Worm (Caenorhabditis elegans): ENCODE measurements around the gene npr-8.

npr-8 gene

ce11 chrX:7420571-7420970 is 43.5 kb downstream of the npr-8 start, which contains the start of gene C10A4.9:
Gene C10A4.9 (plus strand): TSS chrX:7420871.
- no peak for TF ChIP-seq attf-5 (GFP tag; optimal IDR thresholded peaks at IDR 0.05)
- TF ChIP-seq ZK185.1 (tag; optimal IDR thresholded peaks at IDR 0.05; ENCODE audit: poor library complexity, severe bottlenecking): no peak
- TF ChIP-seq rpc-1 (optimal IDR thresholded peaks at IDR 0.05): no peak
- TF ChIP-seq rpc-1 (tag; optimal IDR thresholded peaks at IDR 0.05): no peak
- no peak for TF ChIP-seq snpc-1.1 (tag; optimal IDR thresholded peaks at IDR 0.05; ENCODE audit: insufficient read depth)
- TF ChIP-seq mel-28 (tag; optimal IDR thresholded peaks at IDR 0.05; ENCODE audit: borderline replicate concordance): no peak
- TF ChIP-seq ceh-91 (GFP tag; IDR thresholded peaks at IDR 0.05): no peak
- TF ChIP-seq attf-6 (GFP tag; IDR thresholded peaks at IDR 0.05): no peak
- TF ChIP-seq D2030.7 (GFP tag; IDR thresholded peaks at IDR 0.05): no peak
- TF ChIP-seq hlh-12 (tag; optimal IDR thresholded peaks at IDR 0.05): no peak
- TF ChIP-seq egl-18 (GFP tag; IDR thresholded peaks at IDR 0.05): no peak
- TF ChIP-seq F57C9.4 (tag; optimal IDR thresholded peaks at IDR 0.05): no peak
- no peak for TF ChIP-seq unc-62 (GFP tag; optimal IDR thresholded peaks at IDR 0.05)
- TF ChIP-seq lin-26 (GFP tag; IDR thresholded peaks at IDR 0.05): no peak
- TF ChIP-seq K12H6.12 (tag; optimal IDR thresholded peaks at IDR 0.05): no peak
- no peak for TF ChIP-seq nhr-120 (GFP tag; IDR thresholded peaks at IDR 0.05)
- no peak for TF ChIP-seq egl-44 (GFP tag; IDR thresholded peaks at IDR 0.05)
- no peak for TF ChIP-seq ama-1 (optimal IDR thresholded peaks at IDR 0.05)
- TF ChIP-seq ama-1 (GFP tag; optimal IDR thresholded peaks at IDR 0.05): no peak
- no peak for TF ChIP-seq madf-8 (GFP tag; conservative IDR thresholded peaks at IDR 0.05)

DNA sequence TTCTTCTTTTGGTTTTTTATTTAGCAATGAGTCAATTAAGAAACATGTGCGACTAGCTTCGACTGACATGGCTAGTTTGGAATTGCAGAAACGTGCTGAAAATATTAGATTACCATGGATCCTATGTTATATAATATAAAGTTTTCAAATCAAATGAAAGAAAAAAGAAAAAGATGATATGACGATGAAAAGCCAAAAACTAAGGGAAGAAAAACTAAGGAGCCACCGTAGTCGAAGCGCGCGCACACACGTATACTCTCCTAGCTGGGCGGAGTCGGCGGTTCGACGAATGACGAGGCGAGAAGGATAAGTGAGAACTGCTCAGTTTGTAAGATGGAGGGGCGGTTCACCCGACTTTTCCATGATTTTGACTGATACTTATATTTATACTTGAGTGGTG is 47.7 kb downstream of the npr-8 start, which contains the start of gene mnm-2:
mnm-2 (minus strand) TSS at position 101 of the 400 bp plus-strand sequence.
- TF ChIP-seq ZK185.1 (tag; optimal IDR thresholded peaks at IDR 0.05; ENCODE audit: poor library complexity, severe bottlenecking): no peak
- TF ChIP-seq bed-1 (GFP tag; IDR thresholded peaks at IDR 0.05): no peak
- no peak for TF ChIP-seq pha-4 (tag; optimal IDR thresholded peaks at IDR 0.05)
- TF ChIP-seq ztf-18 (tag; optimal IDR thresholded peaks at IDR 0.05): no peak
- no peak for TF ChIP-seq hmg-20 (GFP tag; IDR thresholded peaks at IDR 0.05)
- no peak for TF ChIP-seq T07F8.4 (tag; optimal IDR thresholded peaks at IDR 0.05)
- TF ChIP-seq aptf-3 (GFP tag; IDR thresholded peaks at IDR 0.05): no peak
- no peak for TF ChIP-seq lag-1 (GFP tag; IDR thresholded peaks at IDR 0.05)
- TF ChIP-seq unc-62 (GFP tag; optimal IDR thresholded peaks at IDR 0.05): no peak

- TF ChIP-seq Y95B8A.8 (GFP tag; IDR thresholded peaks at IDR 0.05): no peak
- TF ChIP-seq C06A6.2 (GFP tag; conservative IDR thresholded peaks at IDR 0.05): no peak
- no peak for TF ChIP-seq mes-4 (tag; optimal IDR thresholded peaks at IDR 0.05)
- TF ChIP-seq nfya-2 (GFP tag; IDR thresholded peaks at IDR 0.05): no peak
- TF ChIP-seq F33H1.4 (GFP tag; IDR thresholded peaks at IDR 0.05): no peak
- no peak for TF ChIP-seq egl-44 (GFP tag; IDR thresholded peaks at IDR 0.05)
- TF ChIP-seq ceh-40 (GFP tag; IDR thresholded peaks at IDR 0.05): no peak
- no peak for TF ChIP-seq snpc-3.4 (tag; optimal IDR thresholded peaks at IDR 0.05)
- no peak for TF ChIP-seq F39B2.1 (GFP tag; IDR thresholded peaks at IDR 0.05)
- no peak for TF ChIP-seq T26A5.8 (tag; optimal IDR thresholded peaks at IDR 0.05)
- TF ChIP-seq K11D2.4 (GFP tag; IDR thresholded peaks at IDR 0.05): no peak
- no peak for TF ChIP-seq snpc-1.1 (tag; optimal IDR thresholded peaks at IDR 0.05; ENCODE audit: insufficient read depth)
- TF ChIP-seq ekl-4 (GFP tag; IDR thresholded peaks at IDR 0.05): no peak
- TF ChIP-seq ets-4 (GFP tag; optimal IDR thresholded peaks at IDR 0.05): no peak
- TF ChIP-seq F49E8.2 (tag; optimal IDR thresholded peaks at IDR 0.05; ENCODE audit: insufficient read depth): no peak
- no peak for TF ChIP-seq die-1 (tag; optimal IDR thresholded peaks at IDR 0.05)
- TF ChIP-seq aptf-3 (GFP tag; IDR thresholded peaks at IDR 0.05): no peak
- TF ChIP-seq attf-5 (GFP tag; optimal IDR thresholded peaks at IDR 0.05): no peak
- TF ChIP-seq sdz-38 (tag; optimal IDR thresholded peaks at IDR 0.05): no peak
- no peak for TF ChIP-seq D2030.7 (GFP tag; IDR thresholded peaks at IDR 0.05)
These were observed 53.4 kb downstream of the npr-8 start for ce11 chrX:7430483-7430882.
